Worm (Caenorhabditis elegans) whole organism, midembryonic: ENCODE measurements around the gene Y36E3A.2.

ENCODE experiments used
- med-1 ChIP-seq: sonication (generic microtip); optimal IDR thresholded peaks from 2 replicates; lab custom pipeline; 2017; ENCODE audit warnings: missing genetic modification characterization, mild to moderate bottlenecking, missing compliant biosample characterization, antibody characterized with exemption, missing genetic modification reagents; ENCODE audit not compliant: insufficient read depth
- tab-1 ChIP-seq: fragments of 200-800 bp; sonication (Bioruptor generic); IDR thresholded peaks from 2 replicates; pipeline ENCODE4 v1.3.6; 2022; ENCODE audit warnings: missing genetic modification characterization, missing compliant biosample characterization

DNA sequence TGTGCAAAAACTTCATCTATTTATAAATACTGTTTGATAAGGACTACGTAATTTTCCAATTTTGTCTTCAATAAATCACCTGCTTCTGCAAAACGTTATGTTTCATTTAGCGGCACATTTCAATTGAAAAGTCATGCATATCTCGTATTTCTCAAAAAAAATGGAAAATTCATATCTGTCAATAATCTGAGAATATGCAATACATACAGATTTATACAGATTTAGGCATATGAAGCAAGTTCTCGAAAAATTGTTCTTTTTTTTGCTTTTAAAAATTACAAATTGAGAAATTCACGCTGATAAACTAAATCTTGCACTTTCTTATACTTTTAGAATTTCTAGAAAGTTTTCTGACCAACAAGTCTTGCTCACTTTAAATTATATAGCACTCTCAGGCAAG is 18.3 kb downstream of the Y36E3A.2 start, which contains the start of gene T26H5.11:
- TF ChIP-seq med-1 (GFP tag; lab: Kevin White, UChicago): no peak
- TF ChIP-seq tab-1 (GFP tag; lab: Robert Waterston, UW): no peak
